Fruit fly (Drosophila melanogaster): ENCODE results near the gene PMCA.

Gene PMCA

DNA sequence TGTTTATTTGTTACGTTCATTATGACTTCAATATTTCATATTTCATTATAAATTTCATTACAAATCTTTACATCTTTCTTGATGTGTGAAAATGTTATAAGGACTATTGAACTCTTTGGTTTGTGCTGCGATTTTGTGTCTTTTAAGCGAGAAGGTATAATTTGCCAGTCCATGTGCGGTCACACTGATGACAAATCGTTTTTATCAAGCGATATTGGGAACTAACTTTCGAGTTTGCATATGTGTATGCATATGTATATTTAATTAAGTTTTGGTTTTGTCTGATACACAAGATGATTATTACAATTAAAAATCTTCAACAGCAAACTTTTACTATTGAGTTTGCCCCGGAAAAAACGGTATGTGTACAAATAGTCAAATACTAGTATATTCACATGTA, 50.8 kb downstream of the PMCA start, which contains the start of gene Rad23 (continued):
- TF ChIP-seq CG17359 (tag; optimal IDR thresholded peaks at IDR 0.05): no peak
- peak; percentile 30 for TF ChIP-seq Fer3 (tag; optimal IDR thresholded peaks at IDR 0.05)
- TF ChIP-seq Pdp1 (GFP tag; optimal IDR thresholded peaks at IDR 0.05): peak in 1 of 2 experiments; percentile 16
- no peak for TF ChIP-seq Hmx (GFP tag; optimal IDR thresholded peaks at IDR 0.05)
- peak; percentile 54 for TF ChIP-seq CG8924 (tag; optimal IDR thresholded peaks at IDR 0.05)
- peak; percentile 63 for TF ChIP-seq nmo (GFP tag; optimal IDR thresholded peaks at IDR 0.05)
- TF ChIP-seq CG16815 (GFP tag; optimal IDR thresholded peaks at IDR 0.05): no peak
- TF ChIP-seq Lhr (GFP tag; optimal IDR thresholded peaks at IDR 0.05): peak; percentile 86
- peak; percentile 39 for TF ChIP-seq dmrt11E (tag; optimal IDR thresholded peaks at IDR 0.05)
- no peak for TF ChIP-seq CG15011 (GFP tag; optimal IDR thresholded peaks at IDR 0.05)
- TF ChIP-seq CG13424 (tag; optimal IDR thresholded peaks at IDR 0.05): peak; percentile 26
- TF ChIP-seq CG7372 (GFP tag; IDR thresholded peaks at IDR 0.05): no peak
- no peak for TF ChIP-seq crp (GFP tag; optimal IDR thresholded peaks at IDR 0.05)
- peak; percentile 61 for TF ChIP-seq CG14710 (tag; optimal IDR thresholded peaks at IDR 0.05)
- TF ChIP-seq nom (GFP tag; optimal IDR thresholded peaks at IDR 0.05): peak; percentile 50
- TF ChIP-seq her (GFP tag; optimal IDR thresholded peaks at IDR 0.05): no peak
- TF ChIP-seq pzg (GFP tag; optimal IDR thresholded peaks at IDR 0.05): peak; percentile 84
- no peak for TF ChIP-seq Abd-B (GFP tag; optimal IDR thresholded peaks at IDR 0.05)
- TF ChIP-seq Xbp1 (GFP tag; optimal IDR thresholded peaks at IDR 0.05): peak; percentile 30
- TF ChIP-seq CG3995 (GFP tag; optimal IDR thresholded peaks at IDR 0.05): peak; percentile 51
- TF ChIP-seq CG1602 (GFP tag; optimal IDR thresholded peaks at IDR 0.05): no peak
- TF ChIP-seq CG18764 (GFP tag; optimal IDR thresholded peaks at IDR 0.05): peak; percentile 22
- peak; percentile 12 for TF ChIP-seq CG18262 (tag; optimal IDR thresholded peaks at IDR 0.05)
- TF ChIP-seq CG30403 (GFP tag; optimal IDR thresholded peaks at IDR 0.05): no peak
- TF ChIP-seq CG1603 (tag; optimal IDR thresholded peaks at IDR 0.05): peak; percentile 97
- no peak for TF ChIP-seq Nf-YB (GFP tag; optimal IDR thresholded peaks at IDR 0.05)
- peak; percentile 61 for TF ChIP-seq CG8290 (GFP tag; optimal IDR thresholded peaks at IDR 0.05)
- peak; percentile 11 to 67 for TF ChIP-seq CG8290 (tag; optimal IDR thresholded peaks at IDR 0.05)
- no peak for TF ChIP-seq Dad (GFP tag; optimal IDR thresholded peaks at IDR 0.05)
- TF ChIP-seq BEAF-32 (GFP tag; optimal IDR thresholded peaks at IDR 0.05): peak; percentile 51
- TF ChIP-seq Myb (GFP tag; optimal IDR thresholded peaks at IDR 0.05): no peak
- peak; percentile 92 for TF ChIP-seq CG11723 (GFP tag; optimal IDR thresholded peaks at IDR 0.05)
- TF ChIP-seq grau (tag; optimal IDR thresholded peaks at IDR 0.05): peak; percentile 49
- TF ChIP-seq CG34422 (GFP tag; IDR thresholded peaks at IDR 0.05): no peak
- TF ChIP-seq CG7357 (GFP tag; IDR thresholded peaks at IDR 0.05): peak; percentile 97
- no peak for TF ChIP-seq D19B (GFP tag; optimal IDR thresholded peaks at IDR 0.05)
- TF ChIP-seq CG30020 (tag; optimal IDR thresholded peaks at IDR 0.05): peak; percentile 99
- peak; percentile 71 for TF ChIP-seq kay (GFP tag; optimal IDR thresholded peaks at IDR 0.05)
- no peak for TF ChIP-seq CG4730 (GFP tag; IDR thresholded peaks at IDR 0.05)
- peak; percentile 19 for TF ChIP-seq CG2116 (GFP tag; optimal IDR thresholded peaks at IDR 0.05)
- peak; percentile 23 for TF ChIP-seq CG17186 (GFP tag; optimal IDR thresholded peaks at IDR 0.05)
- no peak for TF ChIP-seq wor (GFP tag; IDR thresholded peaks at IDR 0.05)
- no peak for TF ChIP-seq lmd (GFP tag; IDR thresholded peaks at IDR 0.05)
- no peak for TF ChIP-seq Dfd (GFP tag; optimal IDR thresholded peaks at IDR 0.05)
- no peak for TF ChIP-seq sisA (GFP tag; IDR thresholded peaks at IDR 0.05)
- no peak for TF ChIP-seq Fer2 (tag; optimal IDR thresholded peaks at IDR 0.05)
- TF ChIP-seq CG2129 (GFP tag; IDR thresholded peaks at IDR 0.05; ENCODE audit: partially characterized antibody): no peak
- peak; percentile 77 for TF ChIP-seq sens (GFP tag)
- no peak for TF ChIP-seq CG5953 (GFP tag; IDR thresholded peaks at IDR 0.05)
- TF ChIP-seq pfk (GFP tag; optimal IDR thresholded peaks at IDR 0.05): peak; percentile 74
- no peak for TF ChIP-seq wdn (GFP tag; IDR thresholded peaks at IDR 0.05)

All from whole organism, embryonic.